Worm (Caenorhabditis elegans) whole organism, mixed stage, embryonic: ENCODE measurements around the gene T16G12.12.

Experiments used
- M03D4.4 ChIP-seq: sonication (generic microtip); optimal IDR thresholded peaks from 2 replicates; lab custom pipeline; 2017; ENCODE audit warnings: mild to moderate bottlenecking, missing genetic modification characterization, missing compliant biosample characterization
- bed-3 ChIP-seq: fragments of 200-800 bp; sonication (Bioruptor generic); optimal IDR thresholded peaks from 3 replicates; lab custom pipeline; 2018; ENCODE audit warnings: mild to moderate bottlenecking, missing genetic modification characterization, moderate library complexity, missing compliant biosample characterization
- blmp-1 ChIP-seq: fragments of 150-350 bp; optimal IDR thresholded peaks from 2 replicates; lab custom pipeline; 2014; ENCODE audit warnings: missing biosample characterization, missing genetic modification characterization
- ceh-39 ChIP-seq: fragments of 150-350 bp; optimal IDR thresholded peaks from 2 replicates; lab custom pipeline; 2014; ENCODE audit warnings: missing biosample characterization, missing genetic modification characterization
- ceh-43 ChIP-seq: fragments of 200-800 bp; sonication (Bioruptor generic); optimal IDR thresholded peaks from 2 replicates; lab custom pipeline; 2018; ENCODE audit warnings: mild to moderate bottlenecking, missing genetic modification characterization, moderate library complexity, missing compliant biosample characterization
- ceh-83 ChIP-seq: fragments of 200-800 bp; sonication (Bioruptor generic); optimal IDR thresholded peaks from 2 replicates; lab custom pipeline; 2018; ENCODE audit warnings: mild to moderate bottlenecking, missing genetic modification characterization, missing compliant biosample characterization
- cnd-1 ChIP-seq: fragments of 200-800 bp; sonication (Bioruptor generic); optimal IDR thresholded peaks from 2 replicates; lab custom pipeline; 2018; ENCODE audit warnings: mild to moderate bottlenecking, missing genetic modification characterization, missing compliant biosample characterization
- drap-1 ChIP-seq: fragments of 200-800 bp; sonication (Bioruptor generic); optimal IDR thresholded peaks from 3 replicates; lab custom pipeline; 2018; ENCODE audit warnings: mild to moderate bottlenecking, missing genetic modification characterization, missing compliant biosample characterization
- elt-1 ChIP-seq: sonication (generic microtip); optimal IDR thresholded peaks from 2 replicates; lab custom pipeline; 2017; ENCODE audit warnings: missing genetic modification characterization, mild to moderate bottlenecking, missing compliant biosample characterization, antibody characterized with exemption, moderate library complexity, borderline replicate concordance; ENCODE audit not compliant: insufficient read depth
- elt-3 ChIP-seq: fragments of 150-350 bp; optimal IDR thresholded peaks from 2 replicates; lab custom pipeline; 2014; ENCODE audit warnings: missing biosample characterization, missing genetic modification characterization
- flh-1 ChIP-seq: fragments of 200-800 bp; sonication (Bioruptor generic); optimal IDR thresholded peaks from 2 replicates; lab custom pipeline; 2018; ENCODE audit warnings: mild to moderate bottlenecking, missing genetic modification characterization, moderate library complexity, missing compliant biosample characterization
- ham-2 ChIP-seq: fragments of 200-800 bp; sonication (Bioruptor generic); optimal IDR thresholded peaks from 2 replicates; lab custom pipeline; 2018; ENCODE audit warnings: mild to moderate bottlenecking, missing genetic modification characterization, missing compliant biosample characterization
- hlh-1 ChIP-seq: fragments of 150-350 bp; optimal IDR thresholded peaks from 2 replicates; lab custom pipeline; 2014; ENCODE audit warnings: missing biosample characterization, missing genetic modification reagents, missing genetic modification characterization
- lin-13 ChIP-seq: fragments of 150-350 bp; optimal IDR thresholded peaks from 2 replicates; lab custom pipeline; 2014; ENCODE audit warnings: missing biosample characterization, missing genetic modification characterization
- lin-32 ChIP-seq: fragments of 200-800 bp; sonication (Bioruptor generic); optimal IDR thresholded peaks from 2 replicates; lab custom pipeline; 2018; ENCODE audit warnings: mild to moderate bottlenecking, missing genetic modification characterization, missing compliant biosample characterization
- lsy-2 ChIP-seq: fragments of 150-350 bp; optimal IDR thresholded peaks from 2 replicates; lab custom pipeline; 2014; ENCODE audit warnings: missing biosample characterization, missing genetic modification characterization
- mep-1 ChIP-seq: fragments of 150-350 bp; optimal IDR thresholded peaks from 2 replicates; lab custom pipeline; 2017; ENCODE audit warnings: missing biosample characterization, missing genetic modification reagents, missing genetic modification characterization, inconsistent platforms
- mls-2 ChIP-seq: sonication (generic microtip); optimal IDR thresholded peaks from 2 replicates; lab custom pipeline; 2016; ENCODE audit warnings: mild to moderate bottlenecking, missing genetic modification characterization, moderate library complexity, missing compliant biosample characterization
- nhr-12 ChIP-seq: fragments of 150-350 bp; optimal IDR thresholded peaks from 2 replicates; lab custom pipeline; 2014; ENCODE audit warnings: missing biosample characterization, missing genetic modification characterization
- nhr-2 ChIP-seq: fragments of 150-350 bp; optimal IDR thresholded peaks from 2 replicates; lab custom pipeline; 2014; ENCODE audit warnings: missing biosample characterization, missing genetic modification characterization
- nhr-237 ChIP-seq: fragments of 150-350 bp; optimal IDR thresholded peaks from 2 replicates; lab custom pipeline; 2014; ENCODE audit warnings: missing biosample characterization, missing genetic modification characterization
- nhr-28 ChIP-seq: fragments of 150-350 bp; optimal IDR thresholded peaks from 2 replicates; lab custom pipeline; 2014; ENCODE audit warnings: missing biosample characterization, missing genetic modification characterization
- nhr-76 ChIP-seq: sonication (generic microtip); optimal IDR thresholded peaks from 2 replicates; lab custom pipeline; 2017; ENCODE audit warnings: missing biosample characterization, missing genetic modification characterization
- pha-4 ChIP-seq: fragments of 150-350 bp; optimal IDR thresholded peaks from 2 replicates; lab custom pipeline; 2018; ENCODE audit warnings: missing biosample characterization, missing genetic modification reagents, missing genetic modification characterization
- sem-2 ChIP-seq: fragments of 200-800 bp; sonication (Bioruptor generic); optimal IDR thresholded peaks from 2 replicates; lab custom pipeline; 2018; ENCODE audit warnings: mild to moderate bottlenecking, missing genetic modification characterization, missing compliant biosample characterization
- snpc-4 ChIP-seq: fragments of 150-350 bp; optimal IDR thresholded peaks from 2 replicates; lab custom pipeline; 2014; ENCODE audit warnings: missing biosample characterization, missing genetic modification characterization
- sptf-1 ChIP-seq: sonication (generic microtip); optimal IDR thresholded peaks from 2 replicates; lab custom pipeline; 2017; ENCODE audit warnings: mild to moderate bottlenecking, missing genetic modification characterization, moderate library complexity, missing compliant biosample characterization
- tbx-8 ChIP-seq: fragments of 200-800 bp; sonication (Bioruptor generic); optimal IDR thresholded peaks from 2 replicates; lab custom pipeline; 2018; ENCODE audit warnings: mild to moderate bottlenecking, missing genetic modification characterization, moderate library complexity, missing compliant biosample characterization
- unc-120 ChIP-seq: sonication (generic microtip); optimal IDR thresholded peaks from 2 replicates; lab custom pipeline; 2017; ENCODE audit warnings: missing genetic modification characterization, missing compliant biosample characterization; ENCODE audit not compliant: poor library complexity, severe bottlenecking
- unc-39 ChIP-seq: fragments of 150-350 bp; optimal IDR thresholded peaks from 2 replicates; lab custom pipeline; 2014; ENCODE audit warnings: missing biosample characterization, missing genetic modification characterization
- unc-62 ChIP-seq: fragments of 150-350 bp; optimal IDR thresholded peaks from 2 replicates; lab custom pipeline; 2014; ENCODE audit warnings: missing biosample characterization, missing genetic modification reagents, missing genetic modification characterization
- zip-8 ChIP-seq: fragments of 150-350 bp; optimal IDR thresholded peaks from 2 replicates; lab custom pipeline; 2014; ENCODE audit warnings: missing biosample characterization, missing genetic modification characterization
- ztf-11 ChIP-seq: fragments of 150-350 bp; optimal IDR thresholded peaks from 2 replicates; lab custom pipeline; 2014; ENCODE audit warnings: missing biosample characterization, missing genetic modification characterization

T16G12.12 gene

DNA sequence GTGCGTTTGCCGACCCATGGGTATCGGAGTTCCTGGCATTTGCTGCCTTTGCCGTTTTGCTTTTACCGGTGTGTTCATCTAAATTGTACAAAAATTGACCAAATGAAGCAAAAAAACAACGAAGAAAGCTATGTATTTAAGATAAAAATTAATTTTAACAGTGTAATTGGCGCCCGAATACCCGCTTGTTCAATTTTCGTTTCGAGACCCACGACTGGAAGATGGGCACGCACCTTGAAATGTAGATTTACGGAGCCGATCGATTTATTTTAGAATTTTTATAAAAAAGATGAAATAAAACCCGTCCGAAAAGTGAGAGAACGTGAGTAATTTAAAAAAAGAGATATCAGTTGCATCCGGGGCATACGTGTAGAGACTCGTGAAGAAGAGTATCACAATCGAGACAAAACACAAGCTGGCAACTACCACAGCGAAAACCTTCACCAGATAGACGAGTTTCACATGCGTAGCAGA is 35.1 kb downstream of the T16G12.12 start, which contains the start of gene hal-2:
hal-2 (minus strand) TSS at position 424 of the 474 bp plus-strand sequence.
- no peak for TF ChIP-seq elt-3
- no peak for TF ChIP-seq nhr-76 (tag; lab: Kevin White, UChicago)
- TF ChIP-seq ceh-43 (GFP tag; lab: Kevin White, UChicago): no peak

DNA sequence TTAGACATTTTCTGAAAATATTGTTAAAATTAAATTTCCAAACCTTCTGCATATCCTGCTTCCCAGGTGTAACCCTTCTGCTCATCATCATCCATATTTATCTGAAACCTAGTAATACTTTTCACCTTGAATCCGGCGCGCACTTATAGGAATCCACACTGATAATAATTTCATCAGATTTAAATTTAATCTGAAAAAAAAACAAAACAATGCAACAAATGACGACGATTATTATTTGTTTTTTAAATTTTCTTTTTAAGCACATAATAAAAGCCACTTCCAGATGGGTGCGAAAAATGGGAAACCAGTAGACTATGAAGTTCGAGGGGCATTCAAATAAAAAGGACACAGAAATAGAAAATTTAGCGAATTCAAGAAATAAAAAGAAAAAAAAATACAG is 37.3 kb downstream of the T16G12.12 start, which contains the start of gene gtf-2H2C:
gtf-2H2C (minus strand) TSS at position 101 of the 400 bp plus-strand sequence.
- TF ChIP-seq nhr-12 (tag; lab: Kevin White, UChicago) (no peak), nhr-76 (tag; lab: Kevin White, UChicago) (no peak), sptf-1 (tag; lab: Kevin White, UChicago) (no peak), lin-32 (GFP tag; lab: Kevin White, UChicago) (no peak), nhr-28 (no peak), unc-62 (GFP tag; lab: Kevin White, UChicago) (no peak), tbx-8 (no peak), M03D4.4 (no peak)
- TF ChIP-seq, all 35 proteins: peak for 0

DNA sequence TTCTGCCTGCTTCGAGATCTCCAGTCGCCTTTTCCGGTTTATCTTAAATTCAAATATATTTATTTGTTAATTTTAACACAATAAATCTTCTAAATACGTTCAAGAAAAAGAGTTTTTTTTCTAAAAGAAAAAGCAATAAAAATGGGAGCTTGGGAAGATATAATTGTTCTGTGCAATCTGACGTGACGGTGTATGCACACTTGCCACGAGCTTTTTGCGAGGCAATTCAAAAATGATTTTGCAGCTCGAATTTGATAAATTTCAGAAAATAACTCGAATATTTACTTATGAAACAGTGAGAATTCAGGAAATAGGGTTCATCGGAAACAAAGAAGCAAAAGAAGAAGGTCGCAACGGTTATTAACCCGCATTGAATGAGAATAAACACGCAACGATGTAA is 39.7 kb downstream of the T16G12.12 start:
- TF ChIP-seq mep-1 (tag; lab: Kevin White, UChicago) (no peak), nhr-237 (tag; lab: Kevin White, UChicago) (no peak), lin-32 (GFP tag; lab: Kevin White, UChicago) (peak; percentile 2)

DNA sequence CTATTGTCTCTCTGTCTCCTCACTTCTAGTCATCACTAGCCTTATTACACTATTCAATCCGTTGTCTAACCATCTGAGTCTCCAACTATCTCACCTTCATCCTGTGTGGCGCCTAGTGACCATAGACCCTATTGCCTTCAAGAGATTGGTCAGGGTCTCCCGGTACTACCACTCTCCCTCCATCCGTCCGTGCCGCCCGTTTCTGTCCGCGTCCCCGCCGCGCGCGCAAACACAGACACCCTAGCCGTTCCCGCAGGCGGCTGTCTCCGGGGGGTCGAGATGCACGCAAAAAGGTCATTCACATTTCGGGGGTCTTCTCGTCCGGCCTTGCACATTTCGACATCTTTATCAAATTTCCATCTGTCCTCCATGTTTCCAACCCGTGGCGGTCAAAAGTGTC is 41.1 kb downstream of the T16G12.12 start:
- TF ChIP-seq pha-4 (peak; percentile 58), ztf-11 (tag; lab: Kevin White, UChicago) (no peak), ham-2 (GFP tag; lab: Kevin White, UChicago) (peak; percentile 91), nhr-2 (peak; percentile 9), mls-2 (peak; percentile 58), drap-1 (GFP tag; lab: Kevin White, UChicago) (peak; percentile 28), unc-120 (tag; lab: Kevin White, UChicago) (peak; percentile 56), mep-1 (tag; lab: Kevin White, UChicago) (no peak), bed-3 (peak; percentile 9), cnd-1 (peak; percentile 69), tbx-8 (no peak), lsy-2 (tag; lab: Kevin White, UChicago) (peak; percentile 21), M03D4.4 (peak; percentile 59), sptf-1 (tag; lab: Kevin White, UChicago) (peak; percentile 79), unc-62 (GFP tag; lab: Kevin White, UChicago) (peak; percentile 3)

DNA sequence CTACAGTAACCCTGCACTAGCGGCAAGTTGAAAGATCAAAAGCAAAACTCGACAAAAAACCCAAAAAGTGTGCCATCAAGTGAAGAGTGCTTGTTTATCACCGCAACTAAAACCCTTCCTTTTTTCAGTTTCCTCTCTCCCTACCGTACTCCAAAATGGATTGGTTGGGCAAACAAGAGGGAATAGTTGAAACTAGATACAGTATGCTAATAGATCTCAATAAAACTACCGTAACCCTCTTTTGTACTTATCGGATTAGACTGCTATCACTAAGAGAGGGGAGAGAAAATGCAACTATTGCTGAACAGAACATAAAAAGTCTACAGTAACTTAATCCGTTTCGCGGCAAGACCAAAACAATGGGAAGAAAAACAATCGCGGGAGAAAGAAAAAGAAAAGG is 42.0 kb downstream of the T16G12.12 start:
- TF ChIP-seq lsy-2 (tag; lab: Kevin White, UChicago): no peak
- TF ChIP-seq ceh-39 (tag; lab: Kevin White, UChicago): no peak
- TF ChIP-seq zip-8 (tag; lab: Kevin White, UChicago): no peak
- TF ChIP-seq nhr-28: no peak
- no peak for TF ChIP-seq nhr-237 (tag; lab: Kevin White, UChicago)
- no peak for TF ChIP-seq ceh-43 (GFP tag; lab: Kevin White, UChicago)
- no peak for TF ChIP-seq lin-32 (GFP tag; lab: Kevin White, UChicago)
- no peak for TF ChIP-seq ztf-11 (tag; lab: Kevin White, UChicago)
- TF ChIP-seq elt-1: no peak
- no peak for TF ChIP-seq flh-1 (GFP tag; lab: Kevin White, UChicago)
- TF ChIP-seq sptf-1 (tag; lab: Kevin White, UChicago): no peak
- TF ChIP-seq bed-3: no peak
- no peak for TF ChIP-seq ham-2 (GFP tag; lab: Kevin White, UChicago)
- no peak for TF ChIP-seq nhr-12 (tag; lab: Kevin White, UChicago)
- TF ChIP-seq lin-13 (tag; lab: Kevin White, UChicago): no peak

DNA sequence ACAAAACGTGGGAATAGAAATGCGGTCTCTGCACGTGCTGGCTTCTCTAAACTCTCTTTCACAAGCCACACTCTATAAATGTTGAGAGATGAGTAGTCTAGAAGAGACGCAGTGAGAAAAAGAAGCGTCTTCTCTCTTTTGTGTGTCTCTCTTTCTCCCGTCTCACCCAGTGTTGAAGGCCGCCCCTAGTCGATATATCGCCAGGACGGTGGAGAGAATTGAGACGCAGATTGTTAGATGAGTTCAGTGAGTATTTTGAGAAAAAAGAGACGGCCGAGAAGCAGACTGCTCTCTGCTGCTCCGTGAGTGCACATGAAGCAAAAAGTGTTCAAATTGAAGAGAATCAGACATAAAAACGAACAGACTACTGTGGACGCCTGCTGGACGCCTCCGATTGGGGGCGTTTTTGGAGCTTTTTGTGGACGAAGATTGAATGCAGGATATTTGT is 43.1 kb downstream of the T16G12.12 start:
- TF ChIP-seq nhr-12 (tag; lab: Kevin White, UChicago) (no peak), unc-39 (tag; lab: Kevin White, UChicago) (no peak), ham-2 (GFP tag; lab: Kevin White, UChicago) (peak; percentile 52), sem-2 (no peak), bed-3 (no peak), pha-4 (peak; percentile 80), ceh-83 (no peak), elt-1 (no peak), lin-32 (GFP tag; lab: Kevin White, UChicago) (no peak), ceh-39 (tag; lab: Kevin White, UChicago) (peak; percentile 98), nhr-76 (tag; lab: Kevin White, UChicago) (no peak), snpc-4 (tag; lab: Kevin White, UChicago) (no peak), zip-8 (tag; lab: Kevin White, UChicago) (no peak), ztf-11 (tag; lab: Kevin White, UChicago) (peak; percentile 70), nhr-28 (no peak), lin-13 (tag; lab: Kevin White, UChicago) (no peak), unc-62 (GFP tag; lab: Kevin White, UChicago) (peak; percentile 88), tbx-8 (no peak), unc-120 (tag; lab: Kevin White, UChicago) (peak; percentile 72), sptf-1 (tag; lab: Kevin White, UChicago) (peak; percentile 39), elt-3 (peak; percentile 41), nhr-2 (peak; percentile 49), lsy-2 (tag; lab: Kevin White, UChicago) (peak; percentile 89), M03D4.4 (no peak), mep-1 (tag; lab: Kevin White, UChicago) (peak; percentile 32), cnd-1 (peak; percentile 36), hlh-1 (tag; lab: Kevin White, UChicago) (peak; percentile 91), drap-1 (GFP tag; lab: Kevin White, UChicago) (peak; percentile 72), ceh-43 (GFP tag; lab: Kevin White, UChicago) (no peak), nhr-237 (tag; lab: Kevin White, UChicago) (peak; percentile 82), blmp-1 (tag; lab: Kevin White, UChicago) (no peak), mls-2 (peak; percentile 70)
